Worm (Caenorhabditis elegans) whole organism, L4 larva: Measurements from ENCODE around the gene F20D6.1.

Experiments used
- D1046.2 ChIP-seq: fragments of 200-800 bp; sonication (Bioruptor generic); IDR thresholded peaks from 2 replicates; pipeline ENCODE4 v1.3.6; 2022; ENCODE audit warnings: missing genetic modification characterization, missing compliant biosample characterization
- F10B5.3 ChIP-seq: sonication (generic microtip); optimal IDR thresholded peaks from 2 replicates; lab custom pipeline; 2016; ENCODE audit warnings: mild to moderate bottlenecking, missing genetic modification characterization, missing compliant biosample characterization
- F49E8.2 ChIP-seq: sonication (generic microtip); optimal IDR thresholded peaks from 2 replicates; lab custom pipeline; 2016; ENCODE audit warnings: missing compliant biosample characterization, mild to moderate bottlenecking, missing genetic modification characterization, borderline replicate concordance
- Y105C5A.15 ChIP-seq: fragments of 200-800 bp; sonication (Bioruptor generic); IDR thresholded peaks from 2 replicates; pipeline ENCODE4 v1.3.6; 2022; ENCODE audit warnings: missing genetic modification characterization, missing compliant biosample characterization
- Y48G9A.11 ChIP-seq: fragments of 200-800 bp; sonication (Bioruptor generic); IDR thresholded peaks from 2 replicates; pipeline ENCODE4 v1.3.6; 2022; ENCODE audit warnings: missing genetic modification reagents, missing genetic modification characterization, missing compliant biosample characterization
- Y75B8A.6 ChIP-seq: fragments of 200-800 bp; sonication (Bioruptor generic); IDR thresholded peaks from 2 replicates; pipeline ENCODE4 v1.3.6; 2022; ENCODE audit warnings: missing genetic modification reagents, missing genetic modification characterization, missing compliant biosample characterization
- ZK546.5 ChIP-seq, 2 experiments: sonication (generic microtip); optimal IDR thresholded peaks; 2 replicates each; lab custom pipeline; 2017; ENCODE audit warnings: missing biosample characterization in 2 of 2, missing genetic modification characterization in 2 of 2
- aha-1 ChIP-seq: fragments of 150-350 bp; peaks from one replicate; lab custom pipeline; 2014; ENCODE audit warnings: missing biosample characterization, missing genetic modification characterization
- ceh-82 ChIP-seq: sonication (generic microtip); optimal IDR thresholded peaks from 2 replicates; lab custom pipeline; 2017; ENCODE audit warnings: missing biosample characterization, missing genetic modification characterization
- ctbp-1 ChIP-seq: fragments of 200-800 bp; sonication (Bioruptor generic); IDR thresholded peaks from 2 replicates; pipeline ENCODE4 v1.3.6; 2022; ENCODE audit warnings: missing genetic modification reagents, missing genetic modification characterization, missing compliant biosample characterization
- daf-19 ChIP-seq: fragments of 200-800 bp; sonication (Bioruptor generic); conservative IDR thresholded peaks from 2 replicates; pipeline ENCODE4 v1.3.6; 2022; ENCODE audit warnings: missing genetic modification characterization, missing compliant biosample characterization
- dmd-8 ChIP-seq: fragments of 200-800 bp; sonication (Bioruptor generic); IDR thresholded peaks from 2 replicates; pipeline ENCODE4 v1.3.6; 2022; ENCODE audit warnings: missing genetic modification characterization, missing compliant biosample characterization
- dpl-1 ChIP-seq: fragments of 150-350 bp; optimal IDR thresholded peaks from 2 replicates; lab custom pipeline; 2014; ENCODE audit warnings: missing biosample characterization, missing genetic modification reagents, missing genetic modification characterization
- egl-27 ChIP-seq: sonication (generic microtip); optimal IDR thresholded peaks from 3 replicates; lab custom pipeline; 2017; ENCODE audit warnings: missing biosample characterization, missing genetic modification reagents, missing genetic modification characterization
- gei-8 ChIP-seq: fragments of 200-800 bp; sonication (Bioruptor generic); optimal IDR thresholded peaks from 2 replicates; lab custom pipeline; 2018; ENCODE audit warnings: mild to moderate bottlenecking, missing genetic modification characterization, missing compliant biosample characterization
- hif-1 ChIP-seq, 2 experiments: sonication (generic microtip); optimal IDR thresholded peaks; 2 replicates each; lab custom pipeline; 2016 to 2017; ENCODE audit warnings: missing compliant biosample characterization in 2 of 2, missing genetic modification characterization in 2 of 2, missing genetic modification reagents in 2 of 2, missing genotype in 2 of 2, mild to moderate bottlenecking in 1 of 2
- hlh-11 ChIP-seq: fragments of 200-800 bp; sonication (Bioruptor generic); optimal IDR thresholded peaks from 2 replicates; lab custom pipeline; 2018; ENCODE audit warnings: mild to moderate bottlenecking, missing genetic modification characterization, missing compliant biosample characterization
- jun-1 ChIP-seq: fragments of 150-350 bp; optimal IDR thresholded peaks from 2 replicates; lab custom pipeline; 2014; ENCODE audit warnings: missing biosample characterization, missing genetic modification reagents, missing genetic modification characterization
- lin-13 ChIP-seq: fragments of 150-350 bp; optimal IDR thresholded peaks from 2 replicates; lab custom pipeline; 2014; ENCODE audit warnings: missing biosample characterization, missing genetic modification reagents, missing genetic modification characterization
- lin-15B ChIP-seq: fragments of 150-350 bp; sonication (generic microtip); optimal IDR thresholded peaks from 3 replicates; lab custom pipeline; 2014; ENCODE audit warnings: missing biosample characterization, missing genetic modification characterization
- lin-38 ChIP-seq: fragments of 200-800 bp; sonication (Bioruptor generic); IDR thresholded peaks from 2 replicates; pipeline ENCODE4 v1.3.6; 2022; ENCODE audit warnings: missing genetic modification reagents, missing genetic modification characterization, missing compliant biosample characterization
- lsy-2 ChIP-seq, 2 experiments: fragments of 150-350 bp in 1 of 2; sonication (generic microtip) in 1 of 2; optimal IDR thresholded peaks; 2 replicates each; lab custom pipeline; 2014 to 2017; ENCODE audit warnings: missing biosample characterization in 2 of 2, missing genetic modification characterization in 2 of 2
- mep-1 ChIP-seq: fragments of 150-350 bp; sonication (generic microtip); optimal IDR thresholded peaks from 3 replicates; lab custom pipeline; 2014; ENCODE audit warnings: missing biosample characterization, missing genetic modification characterization
- mes-2 ChIP-seq: sonication (generic microtip); optimal IDR thresholded peaks from 2 replicates; lab custom pipeline; 2016; ENCODE audit warnings: missing genotype, mild to moderate bottlenecking, missing genetic modification characterization, missing compliant biosample characterization; ENCODE audit not compliant: poor library complexity, severe bottlenecking
- mxl-2 ChIP-seq: fragments of 200-800 bp; sonication (Bioruptor generic); conservative IDR thresholded peaks from 2 replicates; pipeline ENCODE4 v1.3.6; 2022; ENCODE audit warnings: missing genetic modification reagents, missing genetic modification characterization, missing compliant biosample characterization
- mxl-3 ChIP-seq: fragments of 200-800 bp; sonication (Bioruptor generic); optimal IDR thresholded peaks from 2 replicates; lab custom pipeline; 2018; ENCODE audit warnings: mild to moderate bottlenecking, missing genetic modification characterization, missing compliant biosample characterization
- nhr-102 ChIP-seq: sonication (generic microtip); optimal IDR thresholded peaks from 2 replicates; lab custom pipeline; 2016; ENCODE audit warnings: mild to moderate bottlenecking, missing genetic modification characterization, moderate library complexity, missing compliant biosample characterization
- nhr-237 ChIP-seq: sonication (generic microtip); optimal IDR thresholded peaks from 2 replicates; lab custom pipeline; 2017; ENCODE audit warnings: missing biosample characterization, missing genetic modification characterization
- nhr-28 ChIP-seq: fragments of 150-350 bp; optimal IDR thresholded peaks from 2 replicates; lab custom pipeline; 2014; ENCODE audit warnings: missing biosample characterization, missing genetic modification characterization
- nhr-41 ChIP-seq: fragments of 200-800 bp; sonication (Bioruptor generic); IDR thresholded peaks from 2 replicates; pipeline ENCODE4 v1.3.6; 2022; ENCODE audit warnings: missing genetic modification reagents, missing genetic modification characterization, missing compliant biosample characterization
- nhr-77 ChIP-seq: fragments of 150-350 bp; optimal IDR thresholded peaks from 2 replicates; lab custom pipeline; 2014; ENCODE audit warnings: missing biosample characterization, missing genetic modification characterization
- rbr-2 ChIP-seq: sonication (generic microtip); optimal IDR thresholded peaks from 2 replicates; lab custom pipeline; 2016; ENCODE audit warnings: missing genotype, missing genetic modification characterization, missing compliant biosample characterization
- saeg-2 ChIP-seq: fragments of 200-800 bp; sonication (Bioruptor generic); IDR thresholded peaks from 2 replicates; pipeline ENCODE4 v1.3.6; 2022; ENCODE audit warnings: missing genetic modification reagents, missing genetic modification characterization, missing compliant biosample characterization
- snpc-1.2 ChIP-seq: fragments of 200-800 bp; sonication (Bioruptor generic); IDR thresholded peaks from 2 replicates; pipeline ENCODE4 v1.3.6; 2022; ENCODE audit warnings: missing genetic modification reagents, missing genetic modification characterization, missing compliant biosample characterization
- unc-62 ChIP-seq, 3 experiments: fragments of 150-350 bp in 1 of 3; sonication (generic microtip); optimal IDR thresholded peaks in 2 of 3; peaks in 1 of 3; 1 replicate in 1 of 3; 2 replicates in 2 of 3; lab custom pipeline; 2014 to 2017; ENCODE audit warnings: missing biosample characterization in 3 of 3, missing genetic modification characterization in 3 of 3, missing genetic modification reagents in 3 of 3, missing genotype in 1 of 3
- vab-7 ChIP-seq: fragments of 200-800 bp; sonication (Bioruptor generic); IDR thresholded peaks from 2 replicates; pipeline ENCODE4 v1.3.6; 2022; ENCODE audit warnings: missing genetic modification reagents, missing genetic modification characterization, missing compliant biosample characterization
- zag-1 ChIP-seq: fragments of 150-350 bp; optimal IDR thresholded peaks from 2 replicates; lab custom pipeline; 2014; ENCODE audit warnings: missing biosample characterization, missing genetic modification characterization
- zip-11 ChIP-seq: fragments of 200-800 bp; sonication (Bioruptor generic); IDR thresholded peaks from 2 replicates; pipeline ENCODE4 v1.3.6; 2022; ENCODE audit warnings: missing genetic modification characterization, missing compliant biosample characterization

Gene F20D6.1

DNA sequence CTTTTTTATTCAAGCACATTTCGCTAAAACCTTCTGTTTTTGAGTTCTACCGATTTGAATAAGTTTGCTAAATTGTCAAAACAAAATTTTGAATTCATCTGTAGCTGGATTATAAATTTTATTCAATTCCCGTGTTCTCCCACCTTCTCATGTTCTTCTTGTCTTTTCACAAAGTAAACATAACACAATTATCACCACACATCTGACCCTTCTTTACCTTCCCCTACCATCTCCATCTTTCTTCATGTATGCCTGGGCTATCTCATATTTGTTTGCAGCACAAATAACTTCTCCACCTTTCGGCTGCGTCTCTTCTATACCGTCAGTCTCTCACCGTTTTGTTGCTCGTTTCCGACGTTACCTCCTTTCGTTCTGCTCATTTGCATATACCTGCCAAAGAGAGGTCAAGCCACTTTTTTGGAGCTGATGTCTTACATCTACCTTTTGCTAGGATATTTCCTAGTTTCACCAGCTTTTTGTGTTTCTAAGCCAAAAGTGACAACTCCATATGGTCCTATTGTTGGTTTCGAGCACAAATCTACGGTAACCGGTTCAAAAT is 12.6 kb downstream of the F20D6.1 start, which contains the start of gene cest-17 (continued):
- TF ChIP-seq lin-15B (tag; lab: Kevin White, UChicago) (no peak), nhr-77 (tag; lab: Kevin White, UChicago) (no peak), hlh-11 (tag; lab: Kevin White, UChicago) (peak; percentile 8), ceh-82 (no peak), daf-19 (no peak), Y75B8A.6 (GFP tag; lab: Robert Waterston, UW) (no peak), nhr-28 (tag; lab: Kevin White, UChicago) (peak; percentile 28), nhr-237 (tag; lab: Kevin White, UChicago) (no peak), gei-8 (no peak), Y48G9A.11 (GFP tag; lab: Robert Waterston, UW) (no peak), mes-2 (tag; lab: Kevin White, UChicago) (peak; percentile 11), zag-1 (tag; lab: Kevin White, UChicago) (no peak), F49E8.2 (tag; lab: Kevin White, UChicago) (no peak), Y105C5A.15 (GFP tag; lab: Robert Waterston, UW) (no peak), D1046.2 (GFP tag; lab: Robert Waterston, UW) (no peak)

- no peak for TF ChIP-seq jun-1
- no peak for TF ChIP-seq ZK546.5 (tag; optimal IDR thresholded peaks at IDR 0.05; lab: Kevin White, UChicago)
- TF ChIP-seq zip-11 (GFP tag; lab: Robert Waterston, UW): no peak
- no peak for TF ChIP-seq snpc-1.2 (GFP tag; lab: Robert Waterston, UW)
- TF ChIP-seq lin-13 (GFP tag; lab: Kevin White, UChicago): no peak
- no peak for TF ChIP-seq nhr-102 (tag; lab: Kevin White, UChicago)
- no peak for TF ChIP-seq nhr-41 (GFP tag; lab: Robert Waterston, UW)
- TF ChIP-seq mep-1: no peak
- no peak for TF ChIP-seq vab-7 (GFP tag; lab: Robert Waterston, UW)
- no peak for TF ChIP-seq rbr-2 (tag; lab: Kevin White, UChicago)
- no peak for TF ChIP-seq mxl-2 (GFP tag; lab: Robert Waterston, UW)
- no peak for TF ChIP-seq hlh-11 (tag; lab: Kevin White, UChicago)
- TF ChIP-seq F10B5.3 (tag; lab: Kevin White, UChicago): no peak
- TF ChIP-seq gei-8: no peak
- no peak for TF ChIP-seq Y75B8A.6 (GFP tag; lab: Robert Waterston, UW)
- TF ChIP-seq egl-27 (tag; lab: Kevin White, UChicago): no peak
- TF ChIP-seq nhr-28 (tag; lab: Kevin White, UChicago): no peak
- TF ChIP-seq ctbp-1 (GFP tag; lab: Robert Waterston, UW): no peak
- no peak for TF ChIP-seq dmd-8 (GFP tag; lab: Robert Waterston, UW)
Observed at ce11 chrV:8206931-8207330, 16.4 kb downstream of the F20D6.1 start, which contains the start of gene timp-1. Gene timp-1 (plus strand): TSS chrV:8207235.

DNA sequence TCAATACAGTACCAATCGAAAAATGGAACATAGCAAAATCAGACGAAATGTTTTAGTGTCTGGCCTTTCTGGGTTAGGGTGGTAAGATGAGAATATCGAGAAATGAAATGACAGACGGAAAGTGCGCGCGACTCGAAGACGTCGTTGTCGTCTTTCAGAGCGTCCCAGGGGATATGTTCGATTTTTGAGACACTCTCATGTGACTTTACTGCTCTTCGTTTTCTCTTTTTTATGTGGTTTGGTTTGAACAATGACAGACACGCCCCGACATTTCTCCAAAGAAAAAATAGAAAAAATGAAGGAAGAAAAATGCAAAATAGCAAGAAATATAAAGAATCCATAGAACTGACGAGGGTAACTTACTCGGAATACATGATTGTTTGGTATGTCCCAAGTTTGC is 20.0 kb downstream of the F20D6.1 start:
- TF ChIP-seq unc-62 (GFP tag; optimal IDR thresholded peaks at IDR 0.05 in 1 of 2; lab: Kevin White, UChicago) (peak in 1 of 2 experiments; percentile 91), unc-62 (tag; optimal IDR thresholded peaks at IDR 0.05; lab: Kevin White, UChicago) (no peak), lsy-2 (tag; optimal IDR thresholded peaks at IDR 0.05; lab: Kevin White, UChicago) (peak in 1 of 2 experiments; percentile 38), aha-1 (tag; lab: Kevin White, UChicago) (peak; percentile 41), dpl-1 (GFP tag; lab: Kevin White, UChicago) (no peak)
- TF ChIP-seq, all 104 proteins: peak for 3

DNA sequence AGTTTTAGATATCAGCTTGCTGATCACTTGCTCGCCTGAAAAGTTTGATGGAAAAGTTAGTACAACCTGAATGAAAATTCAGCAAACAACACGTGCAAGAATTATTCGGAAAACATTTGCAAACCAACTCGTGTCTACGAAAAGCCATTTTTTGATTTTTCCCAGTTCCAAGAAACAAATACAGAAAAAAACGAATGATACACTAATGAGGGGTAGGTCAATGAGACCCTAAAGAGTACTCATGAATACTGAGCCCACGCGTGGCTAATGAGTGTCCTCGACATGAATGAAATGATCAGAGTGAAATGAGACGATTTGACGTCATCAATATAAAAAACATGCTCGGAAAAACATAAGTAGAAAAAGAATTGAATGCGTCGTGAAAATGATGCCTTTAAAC is 21.5 kb downstream of the F20D6.1 start:
- 0 out of 2 replicates have a peak, but pooled peaks have one; percentile 21 for TF ChIP-seq saeg-2 (GFP tag; lab: Robert Waterston, UW)
- TF ChIP-seq lin-38: no peak
- TF ChIP-seq dmd-8 (GFP tag; lab: Robert Waterston, UW): no peak
- TF ChIP-seq hif-1 (tag; optimal IDR thresholded peaks at IDR 0.05; lab: Kevin White, UChicago): no peak
- no peak for TF ChIP-seq mxl-3 (GFP tag; lab: Kevin White, UChicago)
